Worm (Caenorhabditis elegans): ENCODE measurements around the gene Y43C5B.2.
A peak's percentile ranks its signal among the peaks of the same experiment; 100 is the strongest.

Y43C5B.2 gene

ce11 chrIV:10342361-10342706, 9.8 kb downstream of the Y43C5B.2 start:
- TF ChIP-seq sea-2 (GFP tag; IDR thresholded peaks at IDR 0.05) = no peak
- TF ChIP-seq nhr-80 (tag; optimal IDR thresholded peaks at IDR 0.05) = peak; percentile 92
- TF ChIP-seq ztf-25 (GFP tag; IDR thresholded peaks at IDR 0.05) = no peak
- no peak for TF ChIP-seq lag-1 (GFP tag; IDR thresholded peaks at IDR 0.05)
- TF ChIP-seq hmg-1.2 (GFP tag; IDR thresholded peaks at IDR 0.05) = peak; percentile 57; the same call in 1 of the 2 replicates
- TF ChIP-seq ama-1 (optimal IDR thresholded peaks at IDR 0.05) = no peak
- no peak for TF ChIP-seq ama-1 (GFP tag; optimal IDR thresholded peaks at IDR 0.05)
- TF ChIP-seq ekl-4 (GFP tag; IDR thresholded peaks at IDR 0.05) = no peak
- no peak for TF ChIP-seq hsf-1 (GFP tag; IDR thresholded peaks at IDR 0.05)
- no peak for TF ChIP-seq snpc-4 (GFP tag; optimal IDR thresholded peaks at IDR 0.05)
- peak in 1 of 4 experiments; percentile 40 for TF ChIP-seq snpc-4 (tag; optimal IDR thresholded peaks at IDR 0.05)
- TF ChIP-seq tbp1 (GFP tag; optimal IDR thresholded peaks at IDR 0.05) = peak; percentile 34
- TF ChIP-seq T26A5.8 (tag; optimal IDR thresholded peaks at IDR 0.05) = no peak
- peak; percentile 22 for TF ChIP-seq attf-5 (GFP tag; optimal IDR thresholded peaks at IDR 0.05)
- no peak for TF ChIP-seq hlh-26 (GFP tag; conservative IDR thresholded peaks at IDR 0.05)
- peak in 1 of 2 experiments; percentile 45 for TF ChIP-seq let-607 (tag; optimal IDR thresholded peaks at IDR 0.05)
- no peak for TF ChIP-seq rcor-1 (GFP tag; IDR thresholded peaks at IDR 0.05)
- no peak for TF ChIP-seq snpc-3.4 (tag; optimal IDR thresholded peaks at IDR 0.05)
- TF ChIP-seq cebp-1 (GFP tag; IDR thresholded peaks at IDR 0.05) = no peak
- TF ChIP-seq cebp-1 (tag; optimal IDR thresholded peaks at IDR 0.05) = peak; percentile 68
- TF ChIP-seq lin-40 (tag; optimal IDR thresholded peaks at IDR 0.05) = peak; percentile 25
- no peak for TF ChIP-seq hmg-20 (GFP tag; IDR thresholded peaks at IDR 0.05)
- no peak for TF ChIP-seq F55B11.4 (tag; optimal IDR thresholded peaks at IDR 0.05; ENCODE audit: borderline replicate concordance, insufficient read depth)
- no peak for TF ChIP-seq nhr-120 (GFP tag; IDR thresholded peaks at IDR 0.05)
- TF ChIP-seq xnd-1 (tag; optimal IDR thresholded peaks at IDR 0.05) = no peak
- no peak for TF ChIP-seq zim-3 (tag; optimal IDR thresholded peaks at IDR 0.05)
- peak; percentile 29 for TF ChIP-seq ceh-27 (GFP tag; optimal IDR thresholded peaks at IDR 0.05)
- TF ChIP-seq atf-7 (tag; optimal IDR thresholded peaks at IDR 0.05) = peak; percentile 37
- no peak for TF ChIP-seq ztf-22 (GFP tag; optimal IDR thresholded peaks at IDR 0.05)
- TF ChIP-seq Y95B8A.8 (GFP tag; IDR thresholded peaks at IDR 0.05) = no peak
- no peak for TF ChIP-seq F57A8.1 (GFP tag; optimal IDR thresholded peaks at IDR 0.05)
- no peak for TF ChIP-seq nfya-2 (GFP tag; IDR thresholded peaks at IDR 0.05)
- no peak for TF ChIP-seq chd-7 (tag; optimal IDR thresholded peaks at IDR 0.05)
- TF ChIP-seq F37B4.10 (GFP tag; IDR thresholded peaks at IDR 0.05) = no peak
- TF ChIP-seq dox-1 (GFP tag; IDR thresholded peaks at IDR 0.05) = peak; percentile 44
- TF ChIP-seq tbx-9 (tag; optimal IDR thresholded peaks at IDR 0.05; ENCODE audit: borderline replicate concordance) = no peak
- TF ChIP-seq dpl-1 (GFP tag; optimal IDR thresholded peaks at IDR 0.05) = no peak
- no peak for TF ChIP-seq akir-1 (GFP tag; optimal IDR thresholded peaks at IDR 0.05)

ce11 chrIV:10341618-10342360, 10.4 kb downstream of the Y43C5B.2 start:
- TF ChIP-seq B0035.1 (tag; optimal IDR thresholded peaks at IDR 0.05) (peak; percentile 20), unc-62 (GFP tag; optimal IDR thresholded peaks at IDR 0.05) (no peak), ztf-18 (tag; optimal IDR thresholded peaks at IDR 0.05) (peak; percentile 14), snpc-4 (GFP tag; optimal IDR thresholded peaks at IDR 0.05) (no peak), snpc-4 (tag; optimal IDR thresholded peaks at IDR 0.05) (peak in 2 of 4 experiments; percentile 7 to 18), K12H6.12 (tag; optimal IDR thresholded peaks at IDR 0.05) (peak; percentile 36), egrh-3 (GFP tag; IDR thresholded peaks at IDR 0.05) (0 out of 2 replicates have a peak, but pooled peaks have one; percentile 48), die-1 (tag; optimal IDR thresholded peaks at IDR 0.05) (peak; percentile 3), zfh-2 (GFP tag; conservative IDR thresholded peaks at IDR 0.05) (peak; percentile 76), lin-35 (GFP tag; optimal IDR thresholded peaks at IDR 0.05) (peak in 1 of 3 experiments; percentile 43), F23B12.7 (tag; optimal IDR thresholded peaks at IDR 0.05; ENCODE audit: insufficient read depth) (peak; percentile 19), ztf-3 (GFP tag; optimal IDR thresholded peaks at IDR 0.05) (no peak), C06A6.2 (GFP tag; conservative IDR thresholded peaks at IDR 0.05) (no peak)
